Worm (Caenorhabditis elegans) whole organism, young adult: Measurements from ENCODE around the gene Y69A2AR.50.

Source experiments
- B0336.3 ChIP-seq: fragments of 200-800 bp; sonication (Bioruptor generic); IDR thresholded peaks from 2 replicates; pipeline ENCODE4 v1.3.6; 2022; ENCODE audit warnings: missing genetic modification characterization, missing compliant biosample characterization
- F37B4.10 ChIP-seq: fragments of 200-800 bp; sonication (Bioruptor generic); IDR thresholded peaks from 2 replicates; pipeline ENCODE4 v1.3.6; 2022; ENCODE audit warnings: missing genetic modification characterization, missing compliant biosample characterization
- F57A8.1 ChIP-seq: fragments of 200-800 bp; sonication (Bioruptor generic); optimal IDR thresholded peaks from 2 replicates; lab custom pipeline; 2018; ENCODE audit warnings: mild to moderate bottlenecking, missing genetic modification characterization, moderate library complexity, missing compliant biosample characterization
- K11D2.4 ChIP-seq: fragments of 200-800 bp; sonication (Bioruptor generic); IDR thresholded peaks from 2 replicates; pipeline ENCODE4 v1.3.6; 2022; ENCODE audit warnings: missing genetic modification reagents, missing genetic modification characterization, missing compliant biosample characterization
- attf-3 ChIP-seq: fragments of 200-800 bp; sonication (Bioruptor generic); conservative IDR thresholded peaks from 2 replicates; pipeline ENCODE4 v1.3.6; 2022; ENCODE audit warnings: missing genetic modification reagents, missing genetic modification characterization, missing compliant biosample characterization
- attf-6 ChIP-seq: fragments of 200-800 bp; sonication (Bioruptor generic); IDR thresholded peaks from 2 replicates; pipeline ENCODE4 v1.3.6; 2022; ENCODE audit warnings: missing genetic modification reagents, missing genetic modification characterization, missing compliant biosample characterization
- cebp-1 ChIP-seq, 2 experiments: fragments of 200-800 bp in 1 of 2; sonication (Bioruptor generic) in 1 of 2; sonication (generic microtip) in 1 of 2; IDR thresholded peaks in 1 of 2; optimal IDR thresholded peaks in 1 of 2; 2 replicates each; pipeline versions ENCODE4 v1.3.6 to Lab custom; 2017 to 2022; ENCODE audit warnings: missing compliant biosample characterization in 2 of 2, missing genetic modification characterization in 2 of 2, mild to moderate bottlenecking in 1 of 2, missing genetic modification reagents in 1 of 2, moderate library complexity in 1 of 2
- dpl-1 ChIP-seq: fragments of 150-350 bp; optimal IDR thresholded peaks from 2 replicates; lab custom pipeline; 2014; ENCODE audit warnings: missing biosample characterization, missing genetic modification reagents, missing genetic modification characterization
- egrh-3 ChIP-seq: fragments of 200-800 bp; sonication (Bioruptor generic); IDR thresholded peaks from 2 replicates; pipeline ENCODE4 v1.3.6; 2022; ENCODE audit warnings: missing genetic modification reagents, missing genetic modification characterization, missing compliant biosample characterization
- lin-26 ChIP-seq: fragments of 200-800 bp; sonication (Bioruptor generic); IDR thresholded peaks from 2 replicates; pipeline ENCODE4 v1.3.6; 2022; ENCODE audit warnings: missing genetic modification reagents, missing genetic modification characterization, missing compliant biosample characterization
- madf-3 ChIP-seq: fragments of 200-800 bp; sonication (Bioruptor generic); IDR thresholded peaks from 2 replicates; pipeline ENCODE4 v1.3.6; 2022; ENCODE audit warnings: missing genetic modification reagents, missing genetic modification characterization, missing compliant biosample characterization
- nfya-1 ChIP-seq: sonication (generic microtip); optimal IDR thresholded peaks from 2 replicates; lab custom pipeline; 2017; ENCODE audit warnings: antibody characterized with exemption, missing compliant biosample characterization, missing genetic modification characterization, borderline replicate concordance; ENCODE audit not compliant: insufficient read depth
- nfyb-1 ChIP-seq: fragments of 200-800 bp; sonication (Bioruptor generic); IDR thresholded peaks from 2 replicates; pipeline ENCODE4 v1.3.6; 2022; ENCODE audit warnings: missing genetic modification reagents, missing genetic modification characterization, missing compliant biosample characterization
- unc-62 ChIP-seq: fragments of 150-350 bp; optimal IDR thresholded peaks from 2 replicates; lab custom pipeline; 2014; ENCODE audit warnings: missing biosample characterization, missing genetic modification reagents, missing genetic modification characterization
- zfh-2 ChIP-seq: fragments of 200-800 bp; sonication (Bioruptor generic); conservative IDR thresholded peaks from 2 replicates; pipeline ENCODE4 v1.3.6; 2022; ENCODE audit warnings: missing genetic modification reagents, missing genetic modification characterization, missing compliant biosample characterization
- zim-3 ChIP-seq: sonication (generic microtip); optimal IDR thresholded peaks from 2 replicates; lab custom pipeline; 2017; ENCODE audit warnings: mild to moderate bottlenecking, missing genetic modification characterization, moderate library complexity, missing compliant biosample characterization
- ztf-6 ChIP-seq: fragments of 200-800 bp; sonication (Bioruptor generic); IDR thresholded peaks from 2 replicates; pipeline ENCODE4 v1.3.6; 2022; ENCODE audit warnings: missing genetic modification reagents, missing genetic modification characterization, missing compliant biosample characterization

The Y69A2AR.50 gene

ce11 chrIV:2610409-2610808 is 48.2 kb downstream of the Y69A2AR.50 start, which contains the start of gene Y69A2AR.32:
Gene Y69A2AR.32, plus strand, starts transcription at chrIV:2610436.
- TF ChIP-seq dpl-1 (GFP tag; lab: Kevin White, UChicago) (no peak), zim-3 (peak; percentile 45), nfya-1 (tag; lab: Kevin White, UChicago) (no peak), B0336.3 (GFP tag; lab: Robert Waterston, UW) (peak; percentile 52; the same call in 1 of the 2 replicates), egrh-3 (GFP tag; lab: Robert Waterston, UW) (peak; percentile 30; the same call in 1 of the 2 replicates), nfyb-1 (GFP tag; lab: Robert Waterston, UW) (0 out of 2 replicates have a peak, but pooled peaks have one; percentile 14), F57A8.1 (GFP tag; lab: Kevin White, UChicago) (no peak), cebp-1 (GFP tag; IDR thresholded peaks at IDR 0.05; lab: Robert Waterston, UW) (no peak), cebp-1 (tag; optimal IDR thresholded peaks at IDR 0.05; lab: Kevin White, UChicago) (peak; percentile 5), zfh-2 (GFP tag; lab: Robert Waterston, UW) (peak; percentile 74; the same call in 1 of the 2 replicates), attf-6 (GFP tag; lab: Robert Waterston, UW) (no peak), madf-3 (GFP tag; lab: Robert Waterston, UW) (peak; percentile 80; the same call in 1 of the 2 replicates), lin-26 (GFP tag; lab: Robert Waterston, UW) (no peak)

ce11 chrIV:2610974-2611373 is 48.8 kb downstream of the Y69A2AR.50 start:
- TF ChIP-seq F37B4.10 (GFP tag; lab: Robert Waterston, UW) = no peak
- no peak for TF ChIP-seq unc-62 (GFP tag; lab: Kevin White, UChicago)
- TF ChIP-seq ztf-6 (GFP tag; lab: Robert Waterston, UW) = no peak
- TF ChIP-seq K11D2.4 = no peak
- peak; percentile 87 for TF ChIP-seq attf-3
